Worm (Caenorhabditis elegans) whole organism, L1 larva: ENCODE measurements around the gene zip-8.

ENCODE experiments used
- C04F5.9 ChIP-seq: sonication (generic microtip); optimal IDR thresholded peaks from 2 replicates; lab custom pipeline; 2016; ENCODE audit warnings: missing genetic modification characterization, missing compliant biosample characterization
- ama-1 ChIP-seq: fragments of 150-350 bp; optimal IDR thresholded peaks from 2 replicates; lab custom pipeline; 2014
- blmp-1 ChIP-seq: fragments of 150-350 bp; optimal IDR thresholded peaks from 2 replicates; lab custom pipeline; 2014; ENCODE audit warnings: missing biosample characterization, missing genetic modification characterization
- ces-1 ChIP-seq: fragments of 150-350 bp; optimal IDR thresholded peaks from 2 replicates; lab custom pipeline; 2014; ENCODE audit warnings: missing biosample characterization, missing genetic modification reagents, missing genetic modification characterization
- fos-1 ChIP-seq: fragments of 150-350 bp; optimal IDR thresholded peaks from 2 replicates; lab custom pipeline; 2014; ENCODE audit warnings: missing biosample characterization, missing genetic modification characterization
- lsy-2 ChIP-seq, 2 experiments: fragments of 150-350 bp; optimal IDR thresholded peaks; 2 replicates each; lab custom pipeline; 2014; ENCODE audit warnings: missing biosample characterization in 2 of 2, missing genetic modification characterization in 2 of 2
- mdl-1 ChIP-seq, 2 experiments: fragments of 150-350 bp; optimal IDR thresholded peaks; 2 replicates each; lab custom pipeline; 2014 to 2017; ENCODE audit warnings: missing biosample characterization in 2 of 2, missing genetic modification characterization in 2 of 2, inconsistent platforms in 1 of 2
- nhr-11 ChIP-seq: fragments of 150-350 bp; optimal IDR thresholded peaks from 2 replicates; lab custom pipeline; 2014; ENCODE audit warnings: missing biosample characterization, missing genetic modification characterization
- nhr-77 ChIP-seq: fragments of 150-350 bp; optimal IDR thresholded peaks from 2 replicates; lab custom pipeline; 2014; ENCODE audit warnings: missing biosample characterization, missing genetic modification characterization
- snpc-4 ChIP-seq: fragments of 150-350 bp; optimal IDR thresholded peaks from 2 replicates; lab custom pipeline; 2014; ENCODE audit warnings: missing biosample characterization, missing genetic modification characterization

- TF ChIP-seq blmp-1 (tag; lab: Kevin White, UChicago) (no peak), ama-1 (lab: Kevin White, UChicago) (no peak), fos-1 (tag; lab: Kevin White, UChicago) (no peak), mdl-1 (tag; optimal IDR thresholded peaks at IDR 0.05; lab: Kevin White, UChicago) (no peak), nhr-11 (tag; lab: Kevin White, UChicago) (no peak), snpc-4 (tag; lab: Kevin White, UChicago) (no peak), lsy-2 (tag; optimal IDR thresholded peaks at IDR 0.05; lab: Kevin White, UChicago) (no peak), C04F5.9 (no peak), nhr-77 (no peak), ces-1 (no peak)
These were observed 24.6 kb upstream of the zip-8 start, which contains the start of gene jhdm-1 for ce11 chrIII:6454183-6454582.
